Worm (Caenorhabditis elegans) whole organism, mixed stage, embryonic: Measurements from ENCODE around the gene B0334.13.

ENCODE experiments used
- elt-1 ChIP-seq: sonication (generic microtip); optimal IDR thresholded peaks from 2 replicates; lab custom pipeline; 2017; ENCODE audit warnings: missing genetic modification characterization, mild to moderate bottlenecking, missing compliant biosample characterization, antibody characterized with exemption, moderate library complexity, borderline replicate concordance; ENCODE audit not compliant: insufficient read depth
- elt-3 ChIP-seq: fragments of 150-350 bp; optimal IDR thresholded peaks from 2 replicates; lab custom pipeline; 2014; ENCODE audit warnings: missing biosample characterization, missing genetic modification characterization
- mab-5 ChIP-seq: fragments of 150-350 bp; optimal IDR thresholded peaks from 2 replicates; lab custom pipeline; 2014; ENCODE audit warnings: missing biosample characterization, missing genetic modification characterization
- nhr-76 ChIP-seq: sonication (generic microtip); optimal IDR thresholded peaks from 2 replicates; lab custom pipeline; 2017; ENCODE audit warnings: missing biosample characterization, missing genetic modification characterization
- tbx-8 ChIP-seq: fragments of 200-800 bp; sonication (Bioruptor generic); optimal IDR thresholded peaks from 2 replicates; lab custom pipeline; 2018; ENCODE audit warnings: mild to moderate bottlenecking, missing genetic modification characterization, moderate library complexity, missing compliant biosample characterization
- unc-62 ChIP-seq: fragments of 150-350 bp; optimal IDR thresholded peaks from 2 replicates; lab custom pipeline; 2014; ENCODE audit warnings: missing biosample characterization, missing genetic modification reagents, missing genetic modification characterization
- zip-8 ChIP-seq: fragments of 150-350 bp; optimal IDR thresholded peaks from 2 replicates; lab custom pipeline; 2014; ENCODE audit warnings: missing biosample characterization, missing genetic modification characterization

DNA sequence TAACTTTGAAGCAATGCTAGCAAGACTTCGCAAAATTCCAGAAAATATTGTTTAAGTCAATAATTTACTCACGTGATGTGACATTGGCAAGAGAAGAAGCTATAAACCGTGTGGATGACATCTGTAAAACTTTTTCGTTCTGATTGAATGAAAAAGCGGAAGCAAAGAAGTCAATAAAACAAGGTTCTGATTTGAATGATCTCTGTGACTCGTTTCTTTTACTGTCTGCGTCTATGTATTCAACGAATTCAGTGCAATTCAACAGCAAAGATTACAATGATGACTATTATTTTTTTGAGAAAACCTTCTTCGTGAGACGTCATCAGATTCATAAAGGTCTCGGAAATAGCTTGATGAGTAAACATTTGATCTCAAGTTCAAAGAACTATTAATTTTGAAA is 4.7 kb downstream of the B0334.13 start, which contains the start of gene hacl-1:
- TF ChIP-seq nhr-76 (tag; lab: Kevin White, UChicago) (no peak), unc-62 (no peak), elt-3 (tag; lab: Kevin White, UChicago) (no peak), tbx-8 (GFP tag; lab: Kevin White, UChicago) (no peak), mab-5 (tag; lab: Kevin White, UChicago) (no peak), zip-8 (tag; lab: Kevin White, UChicago) (no peak), elt-1 (tag; lab: Kevin White, UChicago) (no peak)
